Worm (Caenorhabditis elegans) whole organism, early embryonic: ENCODE measurements around the gene ctsa-1.2.

Source experiments
- B0310.2 ChIP-seq: sonication (generic microtip); optimal IDR thresholded peaks from 2 replicates; lab custom pipeline; 2016; ENCODE audit warnings: mild to moderate bottlenecking, missing genetic modification characterization, missing compliant biosample characterization
- F13C5.2 ChIP-seq: sonication (generic microtip); optimal IDR thresholded peaks from 2 replicates; lab custom pipeline; 2017; ENCODE audit warnings: mild to moderate bottlenecking, missing genetic modification characterization, inconsistent platforms, missing compliant biosample characterization
- aly-1 ChIP-seq: sonication (generic microtip); optimal IDR thresholded peaks from 2 replicates; lab custom pipeline; 2016; ENCODE audit warnings: missing genetic modification characterization, missing compliant biosample characterization
- ama-1 ChIP-seq: fragments of 150-350 bp; optimal IDR thresholded peaks from 2 replicates; lab custom pipeline; 2014
- ceh-13 ChIP-seq: fragments of 200-800 bp; sonication (Bioruptor generic); optimal IDR thresholded peaks from 2 replicates; lab custom pipeline; 2018; ENCODE audit warnings: mild to moderate bottlenecking, missing genetic modification characterization, missing compliant biosample characterization
- ceh-36 ChIP-seq: sonication (generic microtip); optimal IDR thresholded peaks from 2 replicates; lab custom pipeline; 2016; ENCODE audit warnings: missing genetic modification characterization, inconsistent platforms, missing compliant biosample characterization
- flt-1 ChIP-seq: fragments of 200-800 bp; sonication (Bioruptor generic); IDR thresholded peaks from 2 replicates; pipeline ENCODE4 v1.3.6; 2022; ENCODE audit warnings: missing genetic modification characterization, missing compliant biosample characterization
- hmg-4 ChIP-seq: fragments of 200-800 bp; sonication (Bioruptor generic); optimal IDR thresholded peaks from 2 replicates; lab custom pipeline; 2018; ENCODE audit warnings: mild to moderate bottlenecking, missing genetic modification characterization, missing compliant biosample characterization
- hnd-1 ChIP-seq: sonication (generic microtip); optimal IDR thresholded peaks from 2 replicates; lab custom pipeline; 2016; ENCODE audit warnings: missing genetic modification characterization, missing compliant biosample characterization
- pes-1 ChIP-seq: fragments of 200-800 bp; sonication (Bioruptor generic); IDR thresholded peaks from 2 replicates; pipeline ENCODE4 v1.3.6; 2022; ENCODE audit warnings: missing genetic modification reagents, missing genetic modification characterization, missing compliant biosample characterization
- tbx-11 ChIP-seq: fragments of 200-800 bp; sonication (Bioruptor generic); IDR thresholded peaks from 2 replicates; pipeline ENCODE4 v1.3.6; 2022; ENCODE audit warnings: missing genetic modification characterization, missing compliant biosample characterization
- tbx-37 ChIP-seq: fragments of 200-800 bp; sonication (Bioruptor generic); conservative IDR thresholded peaks from 2 replicates; pipeline ENCODE4 v1.3.6; 2022; ENCODE audit warnings: missing genetic modification reagents, missing genetic modification characterization, missing compliant biosample characterization
- tra-4 ChIP-seq: sonication (generic microtip); optimal IDR thresholded peaks from 2 replicates; lab custom pipeline; 2017; ENCODE audit warnings: missing genetic modification characterization, missing compliant biosample characterization

ce11 chrII:11788025-11788424 lies 48.9 kb downstream of the ctsa-1.2 start:
- TF ChIP-seq flt-1 (GFP tag; lab: Robert Waterston, UW) (no peak), hnd-1 (tag; lab: Kevin White, UChicago) (no peak), ceh-13 (GFP tag; lab: Kevin White, UChicago) (no peak), ama-1 (lab: Kevin White, UChicago) (no peak), pes-1 (GFP tag; lab: Robert Waterston, UW) (no peak), tbx-37 (GFP tag; lab: Robert Waterston, UW) (no peak), ceh-36 (tag; lab: Kevin White, UChicago) (no peak), B0310.2 (tag; lab: Kevin White, UChicago) (no peak), tbx-11 (GFP tag; lab: Robert Waterston, UW) (no peak), hmg-4 (GFP tag; lab: Kevin White, UChicago) (no peak), tra-4 (no peak), F13C5.2 (tag; lab: Kevin White, UChicago) (no peak), aly-1 (tag; lab: Kevin White, UChicago) (no peak)
